Fruit fly (Drosophila melanogaster) Kc167 (cell line): ENCODE measurements around the gene CG46307.

ENCODE experiments used
- Myc ChIP-seq: fragments of >200 bp; optimal IDR thresholded peaks from 2 replicates; lab custom pipeline; 2017; ENCODE audit warnings: missing external identifiers
- Sin3A ChIP-seq: fragments of >200 bp; optimal IDR thresholded peaks from 2 replicates; lab custom pipeline; 2018; ENCODE audit warnings: missing external identifiers
- h ChIP-seq: fragments of >200 bp; optimal IDR thresholded peaks from 3 replicates; lab custom pipeline; 2018; ENCODE audit warnings: missing external identifiers
- insv ChIP-seq: fragments of >200 bp; optimal IDR thresholded peaks from 3 replicates; lab custom pipeline; 2018; ENCODE audit warnings: missing external identifiers
- psq ChIP-seq: fragments of >200 bp; optimal IDR thresholded peaks from 2 replicates; lab custom pipeline; 2017; ENCODE audit warnings: missing external identifiers
- ttk ChIP-seq: sonication (Bioruptor generic); optimal IDR thresholded peaks from 2 replicates; lab custom pipeline; 2017; ENCODE audit warnings: missing external identifiers

DNA sequence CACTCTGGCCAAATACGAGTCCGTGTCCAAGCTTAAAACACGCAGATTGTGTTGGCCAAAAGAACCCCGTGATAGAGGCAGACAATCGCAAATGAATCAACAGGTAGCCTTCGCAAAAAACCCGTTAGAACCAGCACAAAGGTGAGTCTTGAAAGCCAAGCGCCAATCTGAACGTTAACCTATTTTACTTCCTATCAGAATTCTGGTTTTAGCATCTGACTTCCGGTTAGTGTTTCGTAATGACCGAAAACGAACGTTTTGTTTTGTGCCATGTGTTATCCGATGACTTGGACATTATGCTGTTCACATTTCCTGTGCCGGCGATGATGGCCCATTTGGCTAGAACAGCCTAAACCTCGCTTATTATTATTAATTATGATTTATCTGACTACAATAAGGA, 32.0 kb upstream of the CG46307 start:
- no peak for TF ChIP-seq Myc (lab: Kevin White, UChicago)
- no peak for TF ChIP-seq psq
- TF ChIP-seq h (lab: Kevin White, UChicago) = no peak
- TF ChIP-seq ttk (lab: Kevin White, UChicago) = no peak
- no peak for TF ChIP-seq insv (lab: Kevin White, UChicago)
- no peak for TF ChIP-seq Sin3A
